Worm (Caenorhabditis elegans) whole organism, young adult: ENCODE data around the gene ifet-1.
A peak's percentile ranks its signal among the peaks of the same experiment; 100 is the strongest.
"Not testable (repeated sequence)": the region's sequence is repeated elsewhere in the genome, so short reads cannot be mapped to it uniquely, and the experiment has no call there.

Experiments
- B0261.1 ChIP-seq: sonication (generic microtip); optimal IDR thresholded peaks from 2 replicates; lab custom pipeline; 2016; ENCODE audit warnings: mild to moderate bottlenecking, missing genetic modification characterization, moderate library complexity, missing compliant biosample characterization
- F22D6.2 ChIP-seq: sonication (generic microtip); optimal IDR thresholded peaks from 2 replicates; lab custom pipeline; 2016; ENCODE audit warnings: mild to moderate bottlenecking, missing genetic modification characterization, missing compliant biosample characterization
- Y53G8AR.9 ChIP-seq: fragments of 200-800 bp; sonication (Bioruptor generic); conservative IDR thresholded peaks from 2 replicates; pipeline ENCODE4 v1.3.6; 2022; ENCODE audit warnings: missing genetic modification reagents, missing genetic modification characterization, missing compliant biosample characterization
- atf-7 ChIP-seq: sonication (generic microtip); optimal IDR thresholded peaks from 2 replicates; lab custom pipeline; 2017; ENCODE audit warnings: mild to moderate bottlenecking, missing genetic modification characterization, missing compliant biosample characterization
- dpff-1 ChIP-seq: sonication (generic microtip); optimal IDR thresholded peaks from 2 replicates; lab custom pipeline; 2017; ENCODE audit warnings: mild to moderate bottlenecking, missing genetic modification characterization, missing compliant biosample characterization
- gei-17 ChIP-seq: fragments of 200-800 bp; sonication (Bioruptor generic); optimal IDR thresholded peaks from 2 replicates; lab custom pipeline; 2018; ENCODE audit warnings: mild to moderate bottlenecking, missing genetic modification characterization, missing compliant biosample characterization

ce11 chrIII:4484373-4484772, 9.4 kb upstream of the ifet-1 start:
- peak; percentile 31 for TF ChIP-seq B0261.1 (tag; lab: Kevin White, UChicago)
- TF ChIP-seq atf-7 (tag; lab: Kevin White, UChicago); dpff-1 (tag; lab: Kevin White, UChicago); F22D6.2 (tag; lab: Kevin White, UChicago); Y53G8AR.9 (GFP tag; lab: Robert Waterston, UW); gei-17 (GFP tag; lab: Kevin White, UChicago): not testable (repeated sequence)
